Worm (Caenorhabditis elegans) whole organism, mixed stage, embryonic: ENCODE results near the gene pitr-5.

Experiments used
- bed-3 ChIP-seq: fragments of 200-800 bp; sonication (Bioruptor generic); optimal IDR thresholded peaks from 3 replicates; lab custom pipeline; 2018; ENCODE audit warnings: mild to moderate bottlenecking, missing genetic modification characterization, moderate library complexity, missing compliant biosample characterization
- blmp-1 ChIP-seq: fragments of 150-350 bp; optimal IDR thresholded peaks from 2 replicates; lab custom pipeline; 2014; ENCODE audit warnings: missing biosample characterization, missing genetic modification characterization
- ceh-39 ChIP-seq: fragments of 150-350 bp; optimal IDR thresholded peaks from 2 replicates; lab custom pipeline; 2014; ENCODE audit warnings: missing biosample characterization, missing genetic modification characterization
- ceh-43 ChIP-seq: fragments of 200-800 bp; sonication (Bioruptor generic); optimal IDR thresholded peaks from 2 replicates; lab custom pipeline; 2018; ENCODE audit warnings: mild to moderate bottlenecking, missing genetic modification characterization, moderate library complexity, missing compliant biosample characterization
- ces-1 ChIP-seq: fragments of 150-350 bp; optimal IDR thresholded peaks from 2 replicates; lab custom pipeline; 2014; ENCODE audit warnings: missing biosample characterization, missing genetic modification reagents, missing genetic modification characterization
- cnd-1 ChIP-seq: fragments of 200-800 bp; sonication (Bioruptor generic); optimal IDR thresholded peaks from 2 replicates; lab custom pipeline; 2018; ENCODE audit warnings: mild to moderate bottlenecking, missing genetic modification characterization, missing compliant biosample characterization
- drap-1 ChIP-seq: fragments of 200-800 bp; sonication (Bioruptor generic); optimal IDR thresholded peaks from 3 replicates; lab custom pipeline; 2018; ENCODE audit warnings: mild to moderate bottlenecking, missing genetic modification characterization, missing compliant biosample characterization
- elt-1 ChIP-seq: sonication (generic microtip); optimal IDR thresholded peaks from 2 replicates; lab custom pipeline; 2017; ENCODE audit warnings: missing genetic modification characterization, mild to moderate bottlenecking, missing compliant biosample characterization, antibody characterized with exemption, moderate library complexity, borderline replicate concordance; ENCODE audit not compliant: insufficient read depth
- flh-1 ChIP-seq: fragments of 200-800 bp; sonication (Bioruptor generic); optimal IDR thresholded peaks from 2 replicates; lab custom pipeline; 2018; ENCODE audit warnings: mild to moderate bottlenecking, missing genetic modification characterization, moderate library complexity, missing compliant biosample characterization
- ham-2 ChIP-seq: fragments of 200-800 bp; sonication (Bioruptor generic); optimal IDR thresholded peaks from 2 replicates; lab custom pipeline; 2018; ENCODE audit warnings: mild to moderate bottlenecking, missing genetic modification characterization, missing compliant biosample characterization
- hlh-1 ChIP-seq: fragments of 150-350 bp; optimal IDR thresholded peaks from 2 replicates; lab custom pipeline; 2014; ENCODE audit warnings: missing biosample characterization, missing genetic modification reagents, missing genetic modification characterization
- lin-32 ChIP-seq: fragments of 200-800 bp; sonication (Bioruptor generic); optimal IDR thresholded peaks from 2 replicates; lab custom pipeline; 2018; ENCODE audit warnings: mild to moderate bottlenecking, missing genetic modification characterization, missing compliant biosample characterization
- lsy-2 ChIP-seq: fragments of 150-350 bp; optimal IDR thresholded peaks from 2 replicates; lab custom pipeline; 2014; ENCODE audit warnings: missing biosample characterization, missing genetic modification characterization
- mab-5 ChIP-seq: fragments of 150-350 bp; optimal IDR thresholded peaks from 2 replicates; lab custom pipeline; 2014; ENCODE audit warnings: missing biosample characterization, missing genetic modification characterization
- mep-1 ChIP-seq: fragments of 150-350 bp; optimal IDR thresholded peaks from 2 replicates; lab custom pipeline; 2017; ENCODE audit warnings: missing biosample characterization, missing genetic modification reagents, missing genetic modification characterization, inconsistent platforms
- mls-2 ChIP-seq: sonication (generic microtip); optimal IDR thresholded peaks from 2 replicates; lab custom pipeline; 2016; ENCODE audit warnings: mild to moderate bottlenecking, missing genetic modification characterization, moderate library complexity, missing compliant biosample characterization
- nhr-12 ChIP-seq: fragments of 150-350 bp; optimal IDR thresholded peaks from 2 replicates; lab custom pipeline; 2014; ENCODE audit warnings: missing biosample characterization, missing genetic modification characterization
- nhr-2 ChIP-seq: fragments of 150-350 bp; optimal IDR thresholded peaks from 2 replicates; lab custom pipeline; 2014; ENCODE audit warnings: missing biosample characterization, missing genetic modification characterization
- nhr-237 ChIP-seq: fragments of 150-350 bp; optimal IDR thresholded peaks from 2 replicates; lab custom pipeline; 2014; ENCODE audit warnings: missing biosample characterization, missing genetic modification characterization
- nhr-28 ChIP-seq: fragments of 150-350 bp; optimal IDR thresholded peaks from 2 replicates; lab custom pipeline; 2014; ENCODE audit warnings: missing biosample characterization, missing genetic modification characterization
- snpc-4 ChIP-seq: fragments of 150-350 bp; optimal IDR thresholded peaks from 2 replicates; lab custom pipeline; 2014; ENCODE audit warnings: missing biosample characterization, missing genetic modification characterization
- sptf-1 ChIP-seq: sonication (generic microtip); optimal IDR thresholded peaks from 2 replicates; lab custom pipeline; 2017; ENCODE audit warnings: mild to moderate bottlenecking, missing genetic modification characterization, moderate library complexity, missing compliant biosample characterization
- tbx-8 ChIP-seq: fragments of 200-800 bp; sonication (Bioruptor generic); optimal IDR thresholded peaks from 2 replicates; lab custom pipeline; 2018; ENCODE audit warnings: mild to moderate bottlenecking, missing genetic modification characterization, moderate library complexity, missing compliant biosample characterization
- unc-120 ChIP-seq: sonication (generic microtip); optimal IDR thresholded peaks from 2 replicates; lab custom pipeline; 2017; ENCODE audit warnings: missing genetic modification characterization, missing compliant biosample characterization; ENCODE audit not compliant: poor library complexity, severe bottlenecking
- unc-39 ChIP-seq: fragments of 150-350 bp; optimal IDR thresholded peaks from 2 replicates; lab custom pipeline; 2014; ENCODE audit warnings: missing biosample characterization, missing genetic modification characterization
- unc-62 ChIP-seq: fragments of 150-350 bp; optimal IDR thresholded peaks from 2 replicates; lab custom pipeline; 2014; ENCODE audit warnings: missing biosample characterization, missing genetic modification reagents, missing genetic modification characterization
- zip-8 ChIP-seq: fragments of 150-350 bp; optimal IDR thresholded peaks from 2 replicates; lab custom pipeline; 2014; ENCODE audit warnings: missing biosample characterization, missing genetic modification characterization
- ztf-11 ChIP-seq: fragments of 150-350 bp; optimal IDR thresholded peaks from 2 replicates; lab custom pipeline; 2014; ENCODE audit warnings: missing biosample characterization, missing genetic modification characterization

Gene pitr-5

ce11 chrV:7163477-7164114 is 21.1 kb upstream of the pitr-5 start, which contains the start of gene ugt-41:
TSS of gene ugt-41 (minus strand) at chrV:7163595.
- no peak for TF ChIP-seq bed-3 (GFP tag; lab: Kevin White, UChicago)
- no peak for TF ChIP-seq lsy-2 (tag; lab: Kevin White, UChicago)
- TF ChIP-seq flh-1 (GFP tag; lab: Kevin White, UChicago), result no peak
- TF ChIP-seq tbx-8, result no peak
- no peak for TF ChIP-seq cnd-1 (tag; lab: Kevin White, UChicago)
- no peak for TF ChIP-seq unc-62 (GFP tag; lab: Kevin White, UChicago)
- no peak for TF ChIP-seq nhr-2 (tag; lab: Kevin White, UChicago)
- no peak for TF ChIP-seq ham-2 (GFP tag; lab: Kevin White, UChicago)
- no peak for TF ChIP-seq mls-2
- no peak for TF ChIP-seq snpc-4 (tag; lab: Kevin White, UChicago)
- no peak for TF ChIP-seq ces-1
- TF ChIP-seq, all 35 proteins: peak for 0

DNA sequence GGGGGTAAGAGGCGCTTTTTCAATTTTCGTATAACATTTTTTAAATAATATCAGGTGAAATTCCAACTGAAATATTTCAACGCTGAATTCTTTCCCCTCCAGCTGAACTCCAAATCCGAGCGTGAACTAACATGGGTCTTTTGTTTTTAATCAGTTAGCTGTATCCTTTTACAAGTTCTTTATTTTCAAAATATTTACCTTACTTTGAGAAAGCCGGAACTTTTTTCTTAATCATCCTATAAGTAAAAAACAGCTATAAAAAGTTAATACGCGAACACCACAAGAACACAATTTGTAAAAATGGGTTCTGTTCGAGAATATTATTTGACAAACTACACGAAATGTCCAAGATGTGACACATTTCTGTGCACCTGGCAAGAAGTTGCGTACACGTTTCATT is 20.4 kb upstream of the pitr-5 start, which contains the start of gene srh-83:
srh-83 (plus strand) TSS at position 301 of the 400 bp plus-strand sequence.
- TF ChIP-seq ztf-11 (no peak), hlh-1 (tag; lab: Kevin White, UChicago) (no peak), mab-5 (no peak), lsy-2 (tag; lab: Kevin White, UChicago) (no peak), ham-2 (GFP tag; lab: Kevin White, UChicago) (no peak), cnd-1 (tag; lab: Kevin White, UChicago) (no peak), snpc-4 (tag; lab: Kevin White, UChicago) (no peak)

DNA sequence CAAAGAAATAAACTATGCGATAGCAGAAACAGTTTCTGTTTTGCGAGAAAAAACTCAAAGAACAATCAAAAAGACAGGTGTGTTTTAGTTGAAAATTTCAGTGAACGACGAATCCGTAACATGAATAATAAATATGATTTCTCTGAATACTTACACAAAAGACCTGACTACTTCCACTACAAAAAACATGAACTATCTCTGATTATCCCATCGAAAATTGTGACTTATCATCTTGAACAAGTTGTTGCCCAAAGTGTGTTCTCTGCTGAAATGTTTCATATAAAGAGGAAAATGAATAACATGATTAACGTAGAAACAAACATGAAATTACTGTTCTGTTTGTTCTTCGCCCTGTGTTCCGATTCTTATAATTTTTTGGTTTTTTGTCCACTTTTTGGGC is 17.9 kb upstream of the pitr-5 start, which contains the start of gene ugt-36:
ugt-36 (plus strand) TSS at position 301 of the 400 bp plus-strand sequence.
- TF ChIP-seq ces-1 (no peak), nhr-12 (tag; lab: Kevin White, UChicago) (no peak), mls-2 (no peak), nhr-28 (no peak), ceh-39 (tag; lab: Kevin White, UChicago) (no peak), ztf-11 (no peak), sptf-1 (tag; lab: Kevin White, UChicago) (no peak), zip-8 (tag; lab: Kevin White, UChicago) (no peak), lin-32 (GFP tag; lab: Kevin White, UChicago) (no peak), nhr-237 (tag; lab: Kevin White, UChicago) (no peak), unc-62 (GFP tag; lab: Kevin White, UChicago) (no peak), nhr-2 (tag; lab: Kevin White, UChicago) (no peak), unc-120 (tag; lab: Kevin White, UChicago) (no peak), ceh-43 (GFP tag; lab: Kevin White, UChicago) (no peak)
- TF ChIP-seq, all 35 proteins: peak for 0

ce11 chrV:7175201-7175600 is 9.4 kb upstream of the pitr-5 start, which contains the start of gene lgc-39:
TSS of gene lgc-39 (plus strand) at chrV:7175501.
- TF ChIP-seq hlh-1 (tag; lab: Kevin White, UChicago), result no peak
- TF ChIP-seq elt-1, result no peak
- TF ChIP-seq bed-3 (GFP tag; lab: Kevin White, UChicago), result no peak
- TF ChIP-seq tbx-8, result no peak
- no peak for TF ChIP-seq ztf-11
- TF ChIP-seq nhr-2 (tag; lab: Kevin White, UChicago), result no peak
- no peak for TF ChIP-seq nhr-237 (tag; lab: Kevin White, UChicago)
- no peak for TF ChIP-seq mep-1
- TF ChIP-seq drap-1, result no peak
- TF ChIP-seq ceh-39 (tag; lab: Kevin White, UChicago), result no peak

DNA sequence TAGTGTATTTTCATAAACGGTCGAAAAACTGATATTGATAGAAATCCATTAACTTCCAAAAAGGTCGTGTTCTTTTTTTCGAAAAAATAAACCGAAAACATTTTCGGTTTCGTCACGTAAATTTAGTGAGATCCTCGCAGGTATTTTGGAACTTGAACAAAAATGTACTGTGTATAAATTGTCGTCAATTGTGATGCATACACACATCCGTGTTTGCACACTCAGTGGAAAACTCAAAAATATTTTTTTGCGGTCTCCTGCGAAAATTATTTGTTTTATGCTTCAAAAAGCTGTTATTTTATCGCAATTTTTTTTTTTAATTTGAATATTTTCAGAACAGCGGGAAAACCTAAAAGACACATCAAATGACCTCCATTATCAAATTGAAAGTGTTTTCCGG is 5.8 kb upstream of the pitr-5 start, which contains the start of gene cpsf-2:
cpsf-2 (plus strand) TSS at position 330 of the 400 bp plus-strand sequence.
- TF ChIP-seq flh-1 (GFP tag; lab: Kevin White, UChicago) (no peak), blmp-1 (tag; lab: Kevin White, UChicago) (no peak), lsy-2 (tag; lab: Kevin White, UChicago) (no peak), nhr-237 (tag; lab: Kevin White, UChicago) (peak; percentile 9), unc-39 (tag; lab: Kevin White, UChicago) (no peak), hlh-1 (tag; lab: Kevin White, UChicago) (no peak)
- TF ChIP-seq, all 35 proteins: peak for 1
